Worm (Caenorhabditis elegans) whole organism, young adult: ENCODE data around the gene sri-24.

ENCODE experiments used
- B0035.1 ChIP-seq: sonication (generic microtip); optimal IDR thresholded peaks from 2 replicates; lab custom pipeline; 2016; ENCODE audit warnings: missing genetic modification characterization, mild to moderate bottlenecking, missing compliant biosample characterization, missing genotype, missing genetic modification reagents
- B0261.1 ChIP-seq: sonication (generic microtip); optimal IDR thresholded peaks from 2 replicates; lab custom pipeline; 2016; ENCODE audit warnings: mild to moderate bottlenecking, missing genetic modification characterization, moderate library complexity, missing compliant biosample characterization
- C06A6.2 ChIP-seq: fragments of 200-800 bp; sonication (Bioruptor generic); conservative IDR thresholded peaks from 2 replicates; pipeline ENCODE4 v1.3.6; 2022; ENCODE audit warnings: missing genetic modification characterization, missing compliant biosample characterization
- C17E4.6 ChIP-seq: fragments of 200-800 bp; sonication (Bioruptor generic); IDR thresholded peaks from 2 replicates; pipeline ENCODE4 v1.3.6; 2022; ENCODE audit warnings: missing genetic modification reagents, missing genetic modification characterization, missing compliant biosample characterization
- F37B4.10 ChIP-seq: fragments of 200-800 bp; sonication (Bioruptor generic); IDR thresholded peaks from 2 replicates; pipeline ENCODE4 v1.3.6; 2022; ENCODE audit warnings: missing genetic modification characterization, missing compliant biosample characterization
- F39B2.1 ChIP-seq: fragments of 200-800 bp; sonication (Bioruptor generic); IDR thresholded peaks from 2 replicates; pipeline ENCODE4 v1.3.6; 2022; ENCODE audit warnings: missing genetic modification reagents, missing genetic modification characterization, missing compliant biosample characterization
- F49E8.2 ChIP-seq: sonication (generic microtip); optimal IDR thresholded peaks from 3 replicates; lab custom pipeline; 2017; ENCODE audit warnings: missing genetic modification characterization, mild to moderate bottlenecking, missing compliant biosample characterization, antibody characterized with exemption, moderate library complexity; ENCODE audit not compliant: insufficient read depth
- F57A8.1 ChIP-seq: fragments of 200-800 bp; sonication (Bioruptor generic); optimal IDR thresholded peaks from 2 replicates; lab custom pipeline; 2018; ENCODE audit warnings: mild to moderate bottlenecking, missing genetic modification characterization, moderate library complexity, missing compliant biosample characterization
- K11D2.4 ChIP-seq: fragments of 200-800 bp; sonication (Bioruptor generic); IDR thresholded peaks from 2 replicates; pipeline ENCODE4 v1.3.6; 2022; ENCODE audit warnings: missing genetic modification reagents, missing genetic modification characterization, missing compliant biosample characterization
- Y53G8AR.9 ChIP-seq: fragments of 200-800 bp; sonication (Bioruptor generic); conservative IDR thresholded peaks from 2 replicates; pipeline ENCODE4 v1.3.6; 2022; ENCODE audit warnings: missing genetic modification reagents, missing genetic modification characterization, missing compliant biosample characterization
- Y79H2A.3 ChIP-seq: fragments of 200-800 bp; sonication (Bioruptor generic); conservative IDR thresholded peaks from 2 replicates; pipeline ENCODE4 v1.3.6; 2022; ENCODE audit warnings: missing genetic modification reagents, missing genetic modification characterization, missing compliant biosample characterization
- ZK185.1 ChIP-seq: sonication (generic microtip); optimal IDR thresholded peaks from 2 replicates; lab custom pipeline; 2016; ENCODE audit warnings: mild to moderate bottlenecking, missing genetic modification characterization, missing compliant biosample characterization; ENCODE audit not compliant: poor library complexity, severe bottlenecking
- akir-1 ChIP-seq: fragments of 200-800 bp; sonication (Bioruptor generic); optimal IDR thresholded peaks from 2 replicates; lab custom pipeline; 2018; ENCODE audit warnings: mild to moderate bottlenecking, missing genetic modification characterization, moderate library complexity, missing compliant biosample characterization
- athp-1 ChIP-seq: sonication (generic microtip); optimal IDR thresholded peaks from 2 replicates; lab custom pipeline; 2017; ENCODE audit warnings: mild to moderate bottlenecking, missing genetic modification characterization, missing compliant biosample characterization
- attf-5 ChIP-seq: fragments of 200-800 bp; sonication (Bioruptor generic); optimal IDR thresholded peaks from 2 replicates; lab custom pipeline; 2018; ENCODE audit warnings: mild to moderate bottlenecking, missing genetic modification characterization, missing compliant biosample characterization
- bed-1 ChIP-seq: fragments of 200-800 bp; sonication (Bioruptor generic); IDR thresholded peaks from 2 replicates; pipeline ENCODE4 v1.3.6; 2022; ENCODE audit warnings: missing genetic modification reagents, missing genetic modification characterization, missing compliant biosample characterization
- ceh-58 ChIP-seq: fragments of 200-800 bp; sonication (Bioruptor generic); IDR thresholded peaks from 2 replicates; pipeline ENCODE4 v1.3.6; 2022; ENCODE audit warnings: missing genetic modification characterization, missing compliant biosample characterization
- ceh-79 ChIP-seq: sonication (generic microtip); optimal IDR thresholded peaks from 2 replicates; lab custom pipeline; 2017; ENCODE audit warnings: mild to moderate bottlenecking, missing genetic modification characterization, missing compliant biosample characterization
- efl-1 ChIP-seq: fragments of 150-350 bp; optimal IDR thresholded peaks from 2 replicates; lab custom pipeline; 2014; ENCODE audit warnings: missing biosample characterization, missing genetic modification reagents, missing genetic modification characterization
- ekl-4 ChIP-seq: fragments of 200-800 bp; sonication (Bioruptor generic); IDR thresholded peaks from 2 replicates; pipeline ENCODE4 v1.3.6; 2022; ENCODE audit warnings: missing genetic modification reagents, missing genetic modification characterization, missing compliant biosample characterization
- gei-17 ChIP-seq: fragments of 200-800 bp; sonication (Bioruptor generic); optimal IDR thresholded peaks from 2 replicates; lab custom pipeline; 2018; ENCODE audit warnings: mild to moderate bottlenecking, missing genetic modification characterization, missing compliant biosample characterization
- hlh-12 ChIP-seq: sonication (generic microtip); optimal IDR thresholded peaks from 2 replicates; lab custom pipeline; 2016; ENCODE audit warnings: missing genetic modification characterization, missing compliant biosample characterization
- hlh-26 ChIP-seq: fragments of 200-800 bp; sonication (Bioruptor generic); conservative IDR thresholded peaks from 2 replicates; pipeline ENCODE4 v1.3.6; 2022; ENCODE audit warnings: missing genetic modification reagents, missing genetic modification characterization, missing compliant biosample characterization
- hmg-20 ChIP-seq: fragments of 200-800 bp; sonication (Bioruptor generic); IDR thresholded peaks from 2 replicates; pipeline ENCODE4 v1.3.6; 2022; ENCODE audit warnings: missing genetic modification reagents, missing genetic modification characterization, missing compliant biosample characterization
- let-526 ChIP-seq: fragments of 200-800 bp; sonication (Bioruptor generic); IDR thresholded peaks from 2 replicates; pipeline ENCODE4 v1.3.6; 2022; ENCODE audit warnings: missing genetic modification reagents, missing genetic modification characterization, missing compliant biosample characterization
- lin-35 ChIP-seq, 3 experiments: fragments of 150-350 bp in 2 of 3; sonication (generic microtip) in 1 of 3; optimal IDR thresholded peaks; 2 replicates each; lab custom pipeline; 2014 to 2018; ENCODE audit warnings: missing biosample characterization in 3 of 3, missing genetic modification characterization in 3 of 3, missing genetic modification reagents in 3 of 3
- lin-40 ChIP-seq: sonication (generic microtip); optimal IDR thresholded peaks from 2 replicates; lab custom pipeline; 2016; ENCODE audit warnings: missing genetic modification characterization, mild to moderate bottlenecking, missing compliant biosample characterization, missing genotype, missing genetic modification reagents
- lir-1 ChIP-seq: fragments of 200-800 bp; sonication (Bioruptor generic); conservative IDR thresholded peaks from 2 replicates; pipeline ENCODE4 v1.3.6; 2022; ENCODE audit warnings: missing genetic modification reagents, missing genetic modification characterization, missing compliant biosample characterization
- madf-6 ChIP-seq: fragments of 200-800 bp; sonication (Bioruptor generic); IDR thresholded peaks from 2 replicates; pipeline ENCODE4 v1.3.6; 2022; ENCODE audit warnings: missing genetic modification reagents, missing genetic modification characterization, missing compliant biosample characterization
- mcd-1 ChIP-seq: fragments of 200-800 bp; sonication (Bioruptor generic); IDR thresholded peaks from 2 replicates; pipeline ENCODE4 v1.3.6; 2022; ENCODE audit warnings: missing genetic modification reagents, missing genetic modification characterization, missing compliant biosample characterization
- mes-4 ChIP-seq: sonication (generic microtip); optimal IDR thresholded peaks from 2 replicates; lab custom pipeline; 2016; ENCODE audit warnings: missing genotype, missing genetic modification characterization, missing compliant biosample characterization
- mxl-1 ChIP-seq: sonication (generic microtip); optimal IDR thresholded peaks from 2 replicates; lab custom pipeline; 2016; ENCODE audit warnings: missing genetic modification characterization, missing compliant biosample characterization
- nhr-27 ChIP-seq: fragments of 200-800 bp; sonication (Bioruptor generic); optimal IDR thresholded peaks from 2 replicates; lab custom pipeline; 2018; ENCODE audit warnings: mild to moderate bottlenecking, missing genetic modification characterization, moderate library complexity, missing compliant biosample characterization
- snpc-1.3 ChIP-seq: sonication (generic microtip); optimal IDR thresholded peaks from 2 replicates; lab custom pipeline; 2017; ENCODE audit warnings: missing genetic modification characterization, mild to moderate bottlenecking, missing compliant biosample characterization, antibody characterized with exemption, moderate library complexity, missing genotype, missing genetic modification reagents; ENCODE audit not compliant: insufficient read depth
- snpc-4 ChIP-seq, 5 experiments: fragments of 150-350 bp in 1 of 5; sonication (generic microtip) in 4 of 5; optimal IDR thresholded peaks; 2 replicates each; lab custom pipeline; 2014 to 2018; ENCODE audit warnings: missing genetic modification characterization in 5 of 5, missing biosample characterization in 3 of 5, antibody characterized with exemption in 2 of 5, mild to moderate bottlenecking in 2 of 5, missing compliant biosample characterization in 2 of 5, missing genotype in 2 of 5, moderate library complexity in 2 of 5, missing genetic modification reagents in 1 of 5
- somi-1 ChIP-seq: fragments of 200-800 bp; sonication (Bioruptor generic); optimal IDR thresholded peaks from 2 replicates; lab custom pipeline; 2018; ENCODE audit warnings: mild to moderate bottlenecking, missing genetic modification characterization, missing compliant biosample characterization
- tbp1 ChIP-seq: fragments of 200-800 bp; sonication (Bioruptor generic); optimal IDR thresholded peaks from 2 replicates; lab custom pipeline; 2018; ENCODE audit warnings: mild to moderate bottlenecking, missing genetic modification characterization, missing compliant biosample characterization
- unc-62 ChIP-seq: fragments of 150-350 bp; optimal IDR thresholded peaks from 2 replicates; lab custom pipeline; 2014; ENCODE audit warnings: missing biosample characterization, missing genetic modification reagents, missing genetic modification characterization
- zfh-2 ChIP-seq: fragments of 200-800 bp; sonication (Bioruptor generic); conservative IDR thresholded peaks from 2 replicates; pipeline ENCODE4 v1.3.6; 2022; ENCODE audit warnings: missing genetic modification reagents, missing genetic modification characterization, missing compliant biosample characterization
- ztf-22 ChIP-seq: fragments of 200-800 bp; sonication (Bioruptor generic); optimal IDR thresholded peaks from 2 replicates; lab custom pipeline; 2018; ENCODE audit warnings: mild to moderate bottlenecking, missing genetic modification characterization, moderate library complexity, missing compliant biosample characterization
- ztf-25 ChIP-seq: fragments of 200-800 bp; sonication (Bioruptor generic); IDR thresholded peaks from 2 replicates; pipeline ENCODE4 v1.3.6; 2022; ENCODE audit warnings: missing genetic modification reagents, missing genetic modification characterization, missing compliant biosample characterization
- ztf-28 ChIP-seq: fragments of 200-800 bp; sonication (Bioruptor generic); IDR thresholded peaks from 2 replicates; pipeline ENCODE4 v1.3.6; 2022; ENCODE audit warnings: missing genetic modification reagents, missing genetic modification characterization, missing compliant biosample characterization

The sri-24 gene

DNA sequence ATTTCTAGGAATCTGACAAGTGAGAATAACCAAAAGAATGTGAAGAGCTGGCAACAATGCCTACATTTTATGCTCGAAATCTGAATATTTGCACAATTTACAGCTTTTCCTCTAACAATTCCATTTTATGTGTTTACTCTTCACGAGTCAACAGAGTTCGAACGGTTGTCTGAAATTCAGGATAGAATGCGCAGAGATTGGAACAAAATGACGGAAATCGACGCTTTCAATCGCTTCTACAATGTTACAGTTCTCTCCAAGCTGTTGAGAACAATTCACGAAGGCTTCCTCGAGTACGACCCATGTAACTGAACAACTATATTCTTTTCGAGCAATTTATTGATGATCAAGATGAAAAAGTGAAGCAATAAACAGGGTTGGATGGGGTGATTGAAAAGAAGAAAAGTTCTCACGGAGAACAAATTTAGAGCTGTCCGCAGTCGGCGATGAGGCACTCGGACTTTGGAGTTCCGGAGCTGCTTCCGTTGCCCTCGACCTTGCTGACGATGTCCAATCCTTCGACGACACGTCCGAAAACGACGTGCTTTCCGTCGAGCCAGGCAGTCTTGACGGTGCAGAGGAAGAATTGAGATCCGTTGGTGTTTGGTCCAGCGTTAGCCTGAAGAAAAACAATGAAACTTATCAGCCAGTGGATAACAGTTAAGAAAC lies 25.6 kb upstream of the sri-24 start, which contains the start of gene Y75B12B.3 (continued):
- no peak for TF ChIP-seq somi-1 (GFP tag; lab: Kevin White, UChicago)
- 0 out of 2 replicates have a peak, but pooled peaks have one; percentile 56 for TF ChIP-seq ztf-25 (GFP tag; lab: Robert Waterston, UW)
- TF ChIP-seq mxl-1 (tag; lab: Kevin White, UChicago) = no peak
- no peak for TF ChIP-seq F37B4.10
- no peak for TF ChIP-seq lin-35 (GFP tag; optimal IDR thresholded peaks at IDR 0.05; lab: Kevin White, UChicago)
- no peak for TF ChIP-seq C06A6.2
- peak; percentile 51 for TF ChIP-seq mcd-1 (GFP tag; lab: Robert Waterston, UW)
- peak; percentile 73 for TF ChIP-seq madf-6 (GFP tag; lab: Robert Waterston, UW)
- TF ChIP-seq zfh-2 (GFP tag; lab: Robert Waterston, UW) = peak; percentile 72
- TF ChIP-seq gei-17 (GFP tag; lab: Kevin White, UChicago) = no peak
- TF ChIP-seq hlh-12 (tag; lab: Kevin White, UChicago) = no peak
- 0 out of 2 replicates have a peak, but pooled peaks have one; percentile 27 for TF ChIP-seq C17E4.6 (GFP tag; lab: Robert Waterston, UW)
- no peak for TF ChIP-seq unc-62 (GFP tag; lab: Kevin White, UChicago)
- TF ChIP-seq nhr-27 = no peak
- no peak for TF ChIP-seq lir-1 (GFP tag; lab: Robert Waterston, UW)
- no peak for TF ChIP-seq efl-1 (GFP tag; lab: Kevin White, UChicago)
- TF ChIP-seq ZK185.1 (tag; lab: Kevin White, UChicago) = no peak
- peak; percentile 7 for TF ChIP-seq B0261.1 (tag; lab: Kevin White, UChicago)
- no peak for TF ChIP-seq mes-4 (tag; lab: Kevin White, UChicago)
- TF ChIP-seq K11D2.4 = no peak
- no peak for TF ChIP-seq ceh-58 (GFP tag; lab: Robert Waterston, UW)
- no peak for TF ChIP-seq hlh-26 (GFP tag; lab: Robert Waterston, UW)
- TF ChIP-seq F49E8.2 (tag; lab: Kevin White, UChicago) = peak; percentile 84
- TF ChIP-seq attf-5 (GFP tag; lab: Kevin White, UChicago) = peak; percentile 48
- TF ChIP-seq ztf-22 = no peak
- peak; percentile 76; the same call in 1 of the 2 replicates for TF ChIP-seq ekl-4 (GFP tag; lab: Robert Waterston, UW)
- no peak for TF ChIP-seq B0035.1 (tag; lab: Kevin White, UChicago)
- TF ChIP-seq F57A8.1 (GFP tag; lab: Kevin White, UChicago) = no peak
- no peak for TF ChIP-seq lin-40 (tag; lab: Kevin White, UChicago)
- peak; percentile 67; the same call in 1 of the 2 replicates for TF ChIP-seq Y53G8AR.9 (GFP tag; lab: Robert Waterston, UW)
- TF ChIP-seq Y79H2A.3 = 0 out of 2 replicates have a peak, but pooled peaks have one; percentile 32
- no peak for TF ChIP-seq hmg-20 (GFP tag; lab: Robert Waterston, UW)
- no peak for TF ChIP-seq akir-1 (GFP tag; lab: Kevin White, UChicago)
- peak; percentile 73 for TF ChIP-seq ceh-79
- peak; percentile 42 for TF ChIP-seq tbp1 (GFP tag; lab: Kevin White, UChicago)
- no peak for TF ChIP-seq let-526 (GFP tag; lab: Robert Waterston, UW)
- TF ChIP-seq ztf-28 = no peak
- no peak for TF ChIP-seq bed-1 (GFP tag; lab: Robert Waterston, UW)
- peak; percentile 48 for TF ChIP-seq snpc-4 (GFP tag; optimal IDR thresholded peaks at IDR 0.05; lab: Kevin White, UChicago)
- TF ChIP-seq snpc-4 (tag; optimal IDR thresholded peaks at IDR 0.05; lab: Kevin White, UChicago) = peak in 2 of 4 experiments; percentile 0 to 37
- peak; percentile 43 for TF ChIP-seq snpc-1.3 (tag; lab: Kevin White, UChicago)
- TF ChIP-seq F39B2.1 (GFP tag; lab: Robert Waterston, UW) = peak; percentile 27; the same call in 1 of the 2 replicates
- peak; percentile 46 for TF ChIP-seq athp-1 (tag; lab: Kevin White, UChicago)
